Fruit fly (Drosophila melanogaster) whole organism, embryonic: ENCODE measurements around the gene CG6409.

Experiments
- Aef1 ChIP-seq: fragments of 200-800 bp; sonication (Bioruptor generic); IDR thresholded peaks from 3 replicates; pipeline ENCODE4 v1.3.6; 2022; ENCODE audit warnings: missing biosample characterization, missing genetic modification characterization
- Atf6 ChIP-seq: fragments of 200-800 bp; sonication (Bioruptor generic); IDR thresholded peaks from 2 replicates; pipeline ENCODE4 v1.3.6; 2022; ENCODE audit warnings: missing biosample characterization, missing genetic modification characterization
- CG11085 ChIP-seq: fragments of 200-800 bp; sonication (Bioruptor generic); IDR thresholded peaks from 2 replicates; pipeline ENCODE4 v1.3.6; 2022; ENCODE audit warnings: missing biosample characterization, missing genetic modification characterization
- CG11696 ChIP-seq: fragments of 200-800 bp; sonication (Bioruptor generic); IDR thresholded peaks from 2 replicates; pipeline ENCODE4 v1.3.6; 2022; ENCODE audit warnings: missing biosample characterization, missing genetic modification characterization
- CG12104 ChIP-seq: fragments of 200-800 bp; sonication (Bioruptor generic); optimal IDR thresholded peaks from 3 replicates; lab custom pipeline; 2016; ENCODE audit warnings: missing biosample characterization, missing genetic modification characterization
- CG1233 ChIP-seq: fragments of 200-800 bp; sonication (Bioruptor generic); optimal IDR thresholded peaks from 4 replicates; lab custom pipeline; 2018; ENCODE audit warnings: missing biosample characterization, mild to moderate bottlenecking, missing genetic modification characterization
- CG12769 ChIP-seq: fragments of 200-800 bp; sonication (Bioruptor generic); optimal IDR thresholded peaks from 2 replicates; lab custom pipeline; 2019; ENCODE audit warnings: missing biosample characterization, mild to moderate bottlenecking, missing genetic modification characterization, moderate library complexity
- CG14441 ChIP-seq: fragments of 200-800 bp; sonication (Bioruptor generic); IDR thresholded peaks from 2 replicates; pipeline ENCODE4 v1.3.6; 2022; ENCODE audit warnings: missing biosample characterization, missing genetic modification characterization
- CG15601 ChIP-seq: fragments of 200-800 bp; sonication (Bioruptor generic); optimal IDR thresholded peaks from 3 replicates; lab custom pipeline; 2019; ENCODE audit warnings: missing biosample characterization, mild to moderate bottlenecking, missing genetic modification characterization, moderate library complexity
- CG2129 ChIP-seq: fragments of 200-800 bp; sonication (Bioruptor generic); IDR thresholded peaks from 2 replicates; pipeline ENCODE4 v1.3.6; 2022; ENCODE audit warnings: missing biosample characterization, missing genetic modification characterization; ENCODE audit not compliant: partially characterized antibody
- CG30403 ChIP-seq: fragments of 200-800 bp; sonication (Bioruptor generic); optimal IDR thresholded peaks from 3 replicates; lab custom pipeline; 2016; ENCODE audit warnings: missing biosample characterization, missing genetic modification characterization
- CG34376 ChIP-seq: fragments of 200-800 bp; sonication (Bioruptor generic); optimal IDR thresholded peaks from 2 replicates; lab custom pipeline; 2018; ENCODE audit warnings: missing biosample characterization, mild to moderate bottlenecking, missing genetic modification characterization
- CG4820 ChIP-seq: fragments of 200-800 bp; sonication (Bioruptor generic); optimal IDR thresholded peaks from 3 replicates; lab custom pipeline; 2016; ENCODE audit warnings: missing biosample characterization, missing genetic modification characterization
- CG6683 ChIP-seq: fragments of 200-800 bp; sonication (Bioruptor generic); optimal IDR thresholded peaks from 2 replicates; lab custom pipeline; 2017; ENCODE audit warnings: missing biosample characterization, mild to moderate bottlenecking, missing genetic modification characterization, missing genetic modification reagents
- CG7745 ChIP-seq: fragments of 200-800 bp; sonication (Bioruptor generic); optimal IDR thresholded peaks from 2 replicates; lab custom pipeline; 2018; ENCODE audit warnings: missing biosample characterization, mild to moderate bottlenecking, missing genetic modification characterization, moderate library complexity
- CG7839 ChIP-seq: fragments of 200-800 bp; sonication (Bioruptor generic); optimal IDR thresholded peaks from 3 replicates; lab custom pipeline; 2018; ENCODE audit warnings: missing biosample characterization, mild to moderate bottlenecking, missing genetic modification characterization, moderate library complexity
- CG7987 ChIP-seq: fragments of 200-800 bp; sonication (Bioruptor generic); optimal IDR thresholded peaks from 2 replicates; lab custom pipeline; 2018; ENCODE audit warnings: missing biosample characterization, mild to moderate bottlenecking, missing genetic modification characterization, moderate library complexity
- CG8281 ChIP-seq: fragments of 200-800 bp; sonication (Bioruptor generic); optimal IDR thresholded peaks from 2 replicates; lab custom pipeline; 2018; ENCODE audit warnings: missing biosample characterization, mild to moderate bottlenecking, missing genetic modification characterization, moderate library complexity
- Dad ChIP-seq: fragments of 200-800 bp; sonication (Bioruptor generic); optimal IDR thresholded peaks from 3 replicates; lab custom pipeline; 2016; ENCODE audit warnings: missing biosample characterization, missing genetic modification characterization
- Deaf1 ChIP-seq: fragments of 200-800 bp; optimal IDR thresholded peaks from 3 replicates; lab custom pipeline; 2019; ENCODE audit warnings: missing biosample characterization, mild to moderate bottlenecking, missing genetic modification characterization, moderate library complexity
- GATAe ChIP-seq: fragments of 200-800 bp; sonication (Bioruptor generic); conservative IDR thresholded peaks from 2 replicates; pipeline ENCODE4 v1.3.6; 2022; ENCODE audit warnings: missing biosample characterization, missing genetic modification characterization
- Hey ChIP-seq: fragments of 200-800 bp; sonication (Bioruptor generic); optimal IDR thresholded peaks from 3 replicates; lab custom pipeline; 2018; ENCODE audit warnings: missing biosample characterization, mild to moderate bottlenecking, missing genetic modification characterization
- HmgZ ChIP-seq: fragments of 200-800 bp; sonication (Bioruptor generic); optimal IDR thresholded peaks from 2 replicates; lab custom pipeline; 2018; ENCODE audit warnings: missing biosample characterization, mild to moderate bottlenecking, missing genetic modification characterization
- Med ChIP-seq: fragments of 200-800 bp; sonication (Bioruptor generic); peaks from one replicate; lab custom pipeline; 2016; ENCODE audit warnings: missing biosample characterization, missing genetic modification characterization, mild to moderate bottlenecking, inconsistent platforms, moderate library complexity
- Nf-YC ChIP-seq: fragments of 200-800 bp; optimal IDR thresholded peaks from 3 replicates; lab custom pipeline; 2019; ENCODE audit warnings: missing biosample characterization, mild to moderate bottlenecking, missing genetic modification characterization, moderate library complexity
- Oaz ChIP-seq: fragments of 200-800 bp; sonication (Bioruptor generic); IDR thresholded peaks from 2 replicates; pipeline ENCODE4 v1.3.6; 2022; ENCODE audit warnings: missing biosample characterization, missing genetic modification characterization
- Poxn ChIP-seq: fragments of 200-800 bp; sonication (Bioruptor generic); IDR thresholded peaks from 2 replicates; pipeline ENCODE4 v1.3.6; 2022; ENCODE audit warnings: missing biosample characterization, missing genetic modification characterization
- TFAM ChIP-seq: fragments of 200-800 bp; sonication (Bioruptor generic); optimal IDR thresholded peaks from 2 replicates; lab custom pipeline; 2017; ENCODE audit warnings: missing biosample characterization, missing genetic modification characterization, inconsistent platforms
- Taf1 ChIP-seq: fragments of 200-800 bp; sonication (Bioruptor generic); IDR thresholded peaks from 2 replicates; pipeline ENCODE4 v1.3.6; 2022; ENCODE audit warnings: missing biosample characterization, missing genetic modification characterization
- Tbp ChIP-seq: fragments of >200 bp; optimal IDR thresholded peaks from 2 replicates; lab custom pipeline; 2018; ENCODE audit warnings: missing biosample characterization, missing genetic modification characterization
- Vsx1 ChIP-seq: fragments of 200-800 bp; sonication (Bioruptor generic); optimal IDR thresholded peaks from 2 replicates; lab custom pipeline; 2017; ENCODE audit warnings: missing biosample characterization, mild to moderate bottlenecking, missing genetic modification characterization, missing genetic modification reagents
- chinmo ChIP-seq: fragments of 200-800 bp; sonication (Bioruptor generic); IDR thresholded peaks from 4 replicates; pipeline ENCODE4 v1.3.6; 2022; ENCODE audit warnings: missing biosample characterization, missing genetic modification characterization; ENCODE audit not compliant: partially characterized antibody
- cwo ChIP-seq: fragments of 200-800 bp; sonication (Bioruptor generic); optimal IDR thresholded peaks from 3 replicates; lab custom pipeline; 2017; ENCODE audit warnings: missing biosample characterization, missing genetic modification characterization, mild to moderate bottlenecking, moderate library complexity, missing genetic modification reagents
- exex ChIP-seq: fragments of 200-800 bp; sonication (Bioruptor generic); optimal IDR thresholded peaks from 4 replicates; lab custom pipeline; 2018; ENCODE audit warnings: missing biosample characterization, mild to moderate bottlenecking, missing genetic modification characterization, moderate library complexity
- grn ChIP-seq: fragments of 200-800 bp; sonication (Bioruptor generic); optimal IDR thresholded peaks from 3 replicates; lab custom pipeline; 2017; ENCODE audit warnings: missing biosample characterization, missing genetic modification characterization
- inv ChIP-seq: fragments of 200-800 bp; sonication (Bioruptor generic); IDR thresholded peaks from 2 replicates; pipeline ENCODE4 v1.3.6; 2022; ENCODE audit warnings: missing biosample characterization, missing genetic modification characterization; ENCODE audit not compliant: partially characterized antibody
- kah ChIP-seq: fragments of 200-800 bp; sonication (Bioruptor generic); optimal IDR thresholded peaks from 2 replicates; lab custom pipeline; 2018; ENCODE audit warnings: missing biosample characterization, mild to moderate bottlenecking, missing genetic modification characterization
- kni ChIP-seq: fragments of 200-800 bp; sonication (Bioruptor generic); optimal IDR thresholded peaks from 3 replicates; lab custom pipeline; 2017; ENCODE audit warnings: mild to moderate bottlenecking, missing biosample characterization, missing genetic modification reagents, missing genetic modification characterization
- knrl ChIP-seq: fragments of 200-800 bp; sonication (Bioruptor generic); IDR thresholded peaks from 3 replicates; pipeline ENCODE4 v1.3.6; 2022; ENCODE audit warnings: missing biosample characterization, missing genetic modification characterization; ENCODE audit not compliant: partially characterized antibody
- lab ChIP-seq: fragments of 200-800 bp; sonication (Bioruptor generic); optimal IDR thresholded peaks from 3 replicates; lab custom pipeline; 2017; ENCODE audit warnings: missing biosample characterization, missing genetic modification characterization, mild to moderate bottlenecking, moderate library complexity, missing genetic modification reagents
- lov ChIP-seq, 2 experiments: fragments of 200-800 bp in 1 of 2; fragments of >200 bp in 1 of 2; sonication (Bioruptor generic) in 1 of 2; IDR thresholded peaks in 1 of 2; optimal IDR thresholded peaks in 1 of 2; 2 replicates in 1 of 2; 3 replicates in 1 of 2; pipeline versions ENCODE4 v1.3.6 to Lab custom; 2017 to 2022; ENCODE audit warnings: missing biosample characterization in 1 of 2, missing genetic modification characterization in 1 of 2
- mirr ChIP-seq: fragments of 200-800 bp; sonication (Bioruptor generic); optimal IDR thresholded peaks from 3 replicates; lab custom pipeline; 2018; ENCODE audit warnings: missing biosample characterization, mild to moderate bottlenecking, missing genetic modification characterization
- salm ChIP-seq: fragments of 200-800 bp; sonication (Bioruptor generic); optimal IDR thresholded peaks from 2 replicates; lab custom pipeline; 2018; ENCODE audit warnings: missing biosample characterization, mild to moderate bottlenecking, missing genetic modification characterization
- sd ChIP-seq: fragments of 200-800 bp; sonication (Bioruptor generic); optimal IDR thresholded peaks from 3 replicates; lab custom pipeline; 2018; ENCODE audit warnings: missing biosample characterization, mild to moderate bottlenecking, missing genetic modification characterization, moderate library complexity
- sug ChIP-seq: fragments of 200-800 bp; optimal IDR thresholded peaks from 2 replicates; lab custom pipeline; 2019; ENCODE audit warnings: missing biosample characterization, mild to moderate bottlenecking, missing genetic modification characterization, moderate library complexity
- tap ChIP-seq: fragments of 200-800 bp; optimal IDR thresholded peaks from 3 replicates; lab custom pipeline; 2019; ENCODE audit warnings: missing biosample characterization, mild to moderate bottlenecking, missing genetic modification characterization, moderate library complexity
- tll ChIP-seq, 2 experiments: fragments of 200-800 bp in 1 of 2; fragments of >200 bp in 1 of 2; sonication (Bioruptor generic) in 1 of 2; optimal IDR thresholded peaks; 2 replicates each; lab custom pipeline; 2017 to 2019; ENCODE audit warnings: missing biosample characterization in 2 of 2, missing genetic modification characterization in 2 of 2, mild to moderate bottlenecking in 1 of 2, moderate library complexity in 1 of 2
- twi ChIP-seq: fragments of 200-800 bp; optimal IDR thresholded peaks from 2 replicates; lab custom pipeline; 2019; ENCODE audit warnings: missing biosample characterization, mild to moderate bottlenecking, missing genetic modification characterization, moderate library complexity
- vnd ChIP-seq: fragments of 200-800 bp; sonication (Bioruptor generic); IDR thresholded peaks from 3 replicates; pipeline ENCODE4 v1.3.6; 2022; ENCODE audit warnings: missing biosample characterization, missing genetic modification characterization; ENCODE audit not compliant: partially characterized antibody

CG6409 gene

dm6 chr3L:10896923-10897322, 14.7 kb upstream of the CG6409 start:
- TF ChIP-seq CG11085 (GFP tag; lab: Robert Waterston, UW) (no peak), CG1233 (GFP tag; lab: Kevin White, UChicago) (no peak), tll (GFP tag; optimal IDR thresholded peaks at IDR 0.05; lab: Kevin White, UChicago) (no peak), CG12104 (no peak), sug (peak; percentile 90), CG7745 (tag; lab: Kevin White, UChicago) (no peak), Deaf1 (peak; percentile 40), mirr (GFP tag; lab: Kevin White, UChicago) (peak; percentile 92), knrl (no peak), Aef1 (no peak), CG7987 (GFP tag; lab: Kevin White, UChicago) (no peak), exex (tag; lab: Kevin White, UChicago) (peak; percentile 94), Nf-YC (tag; lab: Kevin White, UChicago) (no peak), Poxn (no peak), CG8281 (tag; lab: Kevin White, UChicago) (no peak), TFAM (GFP tag; lab: Kevin White, UChicago) (no peak), GATAe (GFP tag; lab: Robert Waterston, UW) (peak; percentile 64; the same call in 1 of the 2 replicates), kni (no peak), HmgZ (tag; lab: Kevin White, UChicago) (peak; percentile 22), Taf1 (no peak), sd (peak; percentile 28), twi (tag; lab: Kevin White, UChicago) (peak; percentile 29), Hey (tag; lab: Kevin White, UChicago) (peak; percentile 99), CG15601 (tag; lab: Kevin White, UChicago) (no peak), cwo (GFP tag; lab: Kevin White, UChicago) (peak; percentile 95), inv (GFP tag; lab: Robert Waterston, UW) (no peak), lov (optimal IDR thresholded peaks at IDR 0.05; lab: Kevin White, UChicago) (no peak), lov (GFP tag; IDR thresholded peaks at IDR 0.05; lab: Robert Waterston, UW) (no peak), CG34376 (GFP tag; lab: Kevin White, UChicago) (peak; percentile 89), CG14441 (GFP tag; lab: Robert Waterston, UW) (peak; percentile 23; the same call in 1 of the 2 replicates), grn (peak; percentile 99), Vsx1 (GFP tag; lab: Kevin White, UChicago) (peak; percentile 43), Atf6 (GFP tag; lab: Robert Waterston, UW) (no peak), tap (no peak), vnd (no peak), CG30403 (GFP tag; lab: Kevin White, UChicago) (no peak), Dad (GFP tag; lab: Kevin White, UChicago) (no peak), CG7839 (tag; lab: Kevin White, UChicago) (no peak), salm (tag; lab: Kevin White, UChicago) (no peak), CG2129 (no peak), kah (GFP tag; lab: Kevin White, UChicago) (no peak), CG6683 (GFP tag; lab: Kevin White, UChicago) (no peak), CG11696 (no peak), Med (GFP tag; lab: Kevin White, UChicago) (peak; percentile 64), CG4820 (GFP tag; lab: Kevin White, UChicago) (no peak), lab (peak; percentile 86), Oaz (no peak), chinmo (0 out of 4 replicates have a peak, but pooled peaks have one; percentile 55), CG12769 (peak; percentile 77), Tbp (GFP tag; lab: Kevin White, UChicago) (no peak)
